Fruit fly (Drosophila melanogaster) whole organism, embryonic: Measurements from ENCODE around the gene CG6695.

Experiments used
- ATbp ChIP-seq: fragments of 200-800 bp; sonication (Bioruptor generic); optimal IDR thresholded peaks from 2 replicates; lab custom pipeline; 2017; ENCODE audit warnings: missing biosample characterization, mild to moderate bottlenecking, missing genetic modification characterization, missing genetic modification reagents
- Ada2b ChIP-seq: fragments of 200-800 bp; sonication (Bioruptor generic); IDR thresholded peaks from 2 replicates; pipeline ENCODE4 v1.3.6; 2022; ENCODE audit warnings: missing biosample characterization, missing genetic modification characterization
- BEAF-32 ChIP-seq: fragments of 200-800 bp; sonication (Bioruptor generic); optimal IDR thresholded peaks from 3 replicates; lab custom pipeline; 2017; ENCODE audit warnings: missing biosample characterization, missing genetic modification characterization, mild to moderate bottlenecking, moderate library complexity, missing genetic modification reagents
- Bdp1 ChIP-seq: fragments of 200-800 bp; sonication (Bioruptor generic); optimal IDR thresholded peaks from 3 replicates; lab custom pipeline; 2016; ENCODE audit warnings: missing biosample characterization, missing genetic modification characterization
- CG14014 ChIP-seq: fragments of 200-800 bp; sonication (Bioruptor generic); IDR thresholded peaks from 2 replicates; pipeline ENCODE4 v1.3.6; 2022; ENCODE audit warnings: missing biosample characterization, missing genetic modification characterization
- CG14860 ChIP-seq: fragments of 200-800 bp; sonication (Bioruptor generic); IDR thresholded peaks from 3 replicates; pipeline ENCODE4 v1.3.6; 2022; ENCODE audit warnings: missing biosample characterization, missing genetic modification characterization; ENCODE audit not compliant: partially characterized antibody
- CG14965 ChIP-seq: fragments of 200-800 bp; sonication (Bioruptor generic); optimal IDR thresholded peaks from 2 replicates; lab custom pipeline; 2016; ENCODE audit warnings: missing biosample characterization, missing genetic modification characterization, borderline replicate concordance
- CG15479 ChIP-seq: fragments of 200-800 bp; sonication (Bioruptor generic); optimal IDR thresholded peaks from 3 replicates; lab custom pipeline; 2019; ENCODE audit warnings: missing biosample characterization, mild to moderate bottlenecking, missing genetic modification characterization, moderate library complexity
- CG17361 ChIP-seq: fragments of 200-800 bp; sonication (Bioruptor generic); IDR thresholded peaks from 3 replicates; pipeline ENCODE4 v1.3.6; 2022; ENCODE audit warnings: missing biosample characterization, missing genetic modification characterization
- CG18262 ChIP-seq: fragments of 200-800 bp; optimal IDR thresholded peaks from 3 replicates; lab custom pipeline; 2019; ENCODE audit warnings: missing biosample characterization, mild to moderate bottlenecking, missing genetic modification characterization, moderate library complexity
- CG2116 ChIP-seq: fragments of 200-800 bp; sonication (Bioruptor generic); optimal IDR thresholded peaks from 3 replicates; lab custom pipeline; 2018; ENCODE audit warnings: missing biosample characterization, mild to moderate bottlenecking, missing genetic modification characterization
- CG30403 ChIP-seq: fragments of 200-800 bp; sonication (Bioruptor generic); optimal IDR thresholded peaks from 3 replicates; lab custom pipeline; 2016; ENCODE audit warnings: missing biosample characterization, missing genetic modification characterization
- CG42726 ChIP-seq: fragments of 200-800 bp; sonication (Bioruptor generic); IDR thresholded peaks from 2 replicates; pipeline ENCODE4 v1.3.6; 2022; ENCODE audit warnings: missing biosample characterization, missing genetic modification characterization; ENCODE audit not compliant: partially characterized antibody
- CG6272 ChIP-seq: fragments of 200-800 bp; sonication (Bioruptor generic); IDR thresholded peaks from 2 replicates; pipeline ENCODE4 v1.3.6; 2022; ENCODE audit warnings: missing biosample characterization, missing genetic modification characterization
- CG6854 ChIP-seq: fragments of 200-800 bp; sonication (Bioruptor generic); optimal IDR thresholded peaks from 3 replicates; lab custom pipeline; 2017; ENCODE audit warnings: missing biosample characterization, mild to moderate bottlenecking, missing genetic modification characterization
- CG7271 ChIP-seq: fragments of 200-800 bp; sonication (Bioruptor generic); optimal IDR thresholded peaks from 2 replicates; lab custom pipeline; 2018; ENCODE audit warnings: missing biosample characterization, mild to moderate bottlenecking, missing genetic modification characterization, moderate library complexity
- CG7745 ChIP-seq: fragments of 200-800 bp; sonication (Bioruptor generic); optimal IDR thresholded peaks from 2 replicates; lab custom pipeline; 2018; ENCODE audit warnings: missing biosample characterization, mild to moderate bottlenecking, missing genetic modification characterization, moderate library complexity
- CG8089 ChIP-seq: fragments of 200-800 bp; sonication (Bioruptor generic); optimal IDR thresholded peaks from 3 replicates; lab custom pipeline; 2016; ENCODE audit warnings: missing biosample characterization, missing genetic modification characterization
- CG8359 ChIP-seq: fragments of 200-800 bp; sonication (Bioruptor generic); optimal IDR thresholded peaks from 2 replicates; lab custom pipeline; 2017; ENCODE audit warnings: missing biosample characterization, mild to moderate bottlenecking, missing genetic modification characterization, borderline replicate concordance
- CG8388 ChIP-seq: fragments of 200-800 bp; sonication (Bioruptor generic); optimal IDR thresholded peaks from 2 replicates; lab custom pipeline; 2019; ENCODE audit warnings: missing biosample characterization, mild to moderate bottlenecking, missing genetic modification characterization, moderate library complexity
- D19A ChIP-seq: fragments of 200-800 bp; optimal IDR thresholded peaks from 3 replicates; lab custom pipeline; 2019; ENCODE audit warnings: missing biosample characterization, mild to moderate bottlenecking, missing genetic modification characterization, moderate library complexity
- Dll ChIP-seq: fragments of 200-800 bp; sonication (Bioruptor generic); IDR thresholded peaks from 4 replicates; pipeline ENCODE4 v1.3.6; 2022; ENCODE audit warnings: missing biosample characterization, missing genetic modification characterization; ENCODE audit not compliant: partially characterized antibody
- Dp ChIP-seq: fragments of 200-800 bp; sonication (Bioruptor generic); optimal IDR thresholded peaks from 2 replicates; lab custom pipeline; 2018; ENCODE audit warnings: missing biosample characterization, mild to moderate bottlenecking, missing genetic modification characterization, moderate library complexity
- Ets97D ChIP-seq: fragments of 200-800 bp; sonication (Bioruptor generic); optimal IDR thresholded peaks from 3 replicates; lab custom pipeline; 2016; ENCODE audit warnings: missing biosample characterization, missing genetic modification characterization
- Hmx ChIP-seq: fragments of 200-800 bp; sonication (Bioruptor generic); optimal IDR thresholded peaks from 2 replicates; lab custom pipeline; 2016; ENCODE audit warnings: missing biosample characterization, missing genetic modification characterization
- Hr51 ChIP-seq, 2 experiments: fragments of 200-800 bp; sonication (Bioruptor generic); optimal IDR thresholded peaks; 2 replicates in 1 of 2; 3 replicates in 1 of 2; lab custom pipeline; 2016 to 2018; ENCODE audit warnings: missing biosample characterization in 2 of 2, missing genetic modification characterization in 2 of 2, mild to moderate bottlenecking in 1 of 2, moderate library complexity in 1 of 2
- Myb ChIP-seq: fragments of 200-800 bp; sonication (Bioruptor generic); optimal IDR thresholded peaks from 2 replicates; lab custom pipeline; 2016; ENCODE audit warnings: missing biosample characterization, missing genetic modification characterization
- NfI ChIP-seq: fragments of 200-800 bp; sonication (Bioruptor generic); optimal IDR thresholded peaks from 3 replicates; lab custom pipeline; 2018; ENCODE audit warnings: missing biosample characterization, mild to moderate bottlenecking, missing genetic modification characterization, moderate library complexity
- Pdp1 ChIP-seq, 2 experiments: fragments of 200-800 bp; sonication (Bioruptor generic); optimal IDR thresholded peaks; 3 replicates each; lab custom pipeline; 2016; ENCODE audit warnings: missing biosample characterization in 2 of 2, missing genetic modification characterization in 2 of 2, mild to moderate bottlenecking in 1 of 2, moderate library complexity in 1 of 2
- Ptx1 ChIP-seq: fragments of 200-800 bp; sonication (Bioruptor generic); IDR thresholded peaks from 2 replicates; pipeline ENCODE4 v1.3.6; 2022; ENCODE audit warnings: missing biosample characterization, missing genetic modification characterization
- Rfx ChIP-seq: fragments of 200-800 bp; sonication (Bioruptor generic); IDR thresholded peaks from 2 replicates; pipeline ENCODE4 v1.3.6; 2022; ENCODE audit warnings: missing biosample characterization, missing genetic modification characterization
- Sry-δ ChIP-seq: fragments of 200-800 bp; sonication (Bioruptor generic); optimal IDR thresholded peaks from 2 replicates; lab custom pipeline; 2016; ENCODE audit warnings: missing biosample characterization, missing genetic modification characterization
- Ssrp ChIP-seq: fragments of 200-800 bp; sonication (Bioruptor generic); optimal IDR thresholded peaks from 2 replicates; lab custom pipeline; 2018; ENCODE audit warnings: missing biosample characterization, mild to moderate bottlenecking, missing genetic modification characterization, moderate library complexity
- amos ChIP-seq: fragments of 200-800 bp; sonication (Bioruptor generic); IDR thresholded peaks from 2 replicates; pipeline ENCODE4 v1.3.6; 2022; ENCODE audit warnings: missing biosample characterization, missing genetic modification characterization; ENCODE audit not compliant: partially characterized antibody
- az2 ChIP-seq: fragments of 200-800 bp; sonication (Bioruptor generic); optimal IDR thresholded peaks from 3 replicates; lab custom pipeline; 2016; ENCODE audit warnings: missing biosample characterization, missing genetic modification characterization
- bigmax ChIP-seq: fragments of 200-800 bp; sonication (Bioruptor generic); optimal IDR thresholded peaks from 2 replicates; lab custom pipeline; 2018; ENCODE audit warnings: missing biosample characterization, mild to moderate bottlenecking, missing genetic modification characterization
- bsh ChIP-seq, 2 experiments: fragments of 200-800 bp; sonication (Bioruptor generic); optimal IDR thresholded peaks; 2 replicates each; lab custom pipeline; 2017 to 2018; ENCODE audit warnings: mild to moderate bottlenecking in 2 of 2, missing biosample characterization in 2 of 2, missing genetic modification characterization in 2 of 2, moderate library complexity in 1 of 2
- fd102C ChIP-seq: fragments of 200-800 bp; sonication (Bioruptor generic); optimal IDR thresholded peaks from 2 replicates; lab custom pipeline; 2018; ENCODE audit warnings: missing biosample characterization, mild to moderate bottlenecking, missing genetic modification characterization, moderate library complexity
- gcm ChIP-seq: fragments of 200-800 bp; sonication (Bioruptor generic); optimal IDR thresholded peaks from 2 replicates; lab custom pipeline; 2019; ENCODE audit warnings: missing biosample characterization, mild to moderate bottlenecking, missing genetic modification characterization, moderate library complexity
- gsb ChIP-seq: fragments of 200-800 bp; sonication (Bioruptor generic); IDR thresholded peaks from 2 replicates; pipeline ENCODE4 v1.3.6; 2022; ENCODE audit warnings: missing biosample characterization, missing genetic modification characterization
- mld ChIP-seq: fragments of 200-800 bp; sonication (Bioruptor generic); IDR thresholded peaks from 3 replicates; pipeline ENCODE4 v1.3.6; 2022; ENCODE audit warnings: missing biosample characterization, missing genetic modification characterization; ENCODE audit not compliant: partially characterized antibody
- otp ChIP-seq: fragments of 200-800 bp; sonication (Bioruptor generic); IDR thresholded peaks from 3 replicates; pipeline ENCODE4, ENCODE4 v1.3.6; 2022; ENCODE audit warnings: missing biosample characterization, missing genetic modification characterization
- pros ChIP-seq: fragments of 200-800 bp; sonication (Bioruptor generic); optimal IDR thresholded peaks from 3 replicates; lab custom pipeline; 2019; ENCODE audit warnings: missing biosample characterization, mild to moderate bottlenecking, missing genetic modification characterization, moderate library complexity
- row ChIP-seq: fragments of 200-800 bp; sonication (Bioruptor generic); IDR thresholded peaks from 3 replicates; pipeline ENCODE4 v1.3.6; 2022; ENCODE audit warnings: missing biosample characterization, missing genetic modification characterization
- run ChIP-seq: fragments of 200-800 bp; sonication (Bioruptor generic); optimal IDR thresholded peaks from 3 replicates; lab custom pipeline; 2018; ENCODE audit warnings: missing biosample characterization, mild to moderate bottlenecking, missing genetic modification characterization
- sima ChIP-seq: fragments of 200-800 bp; sonication (Bioruptor generic); optimal IDR thresholded peaks from 2 replicates; lab custom pipeline; 2016; ENCODE audit warnings: missing biosample characterization, missing genetic modification characterization
- sna ChIP-seq: fragments of 200-800 bp; sonication (Bioruptor generic); IDR thresholded peaks from 2 replicates; pipeline ENCODE4 v1.3.6; 2022; ENCODE audit warnings: missing biosample characterization, missing genetic modification characterization; ENCODE audit not compliant: partially characterized antibody
- zen2 ChIP-seq: fragments of 200-800 bp; sonication (Bioruptor generic); IDR thresholded peaks from 3 replicates; pipeline ENCODE4 v1.3.6; 2022; ENCODE audit warnings: missing biosample characterization, missing genetic modification characterization; ENCODE audit not compliant: partially characterized antibody

The CG6695 gene

dm6 chr3R:24661679-24662411 is 6.9 kb downstream of the CG6695 start, which contains the start of gene Ppox (continued):
- TF ChIP-seq run (tag; lab: Kevin White, UChicago) (no peak), CG6272 (GFP tag; lab: Robert Waterston, UW) (no peak), gsb (GFP tag; lab: Robert Waterston, UW) (no peak), Hmx (GFP tag; lab: Kevin White, UChicago) (no peak), D19A (tag; lab: Kevin White, UChicago) (no peak), CG30403 (no peak), CG15479 (no peak), CG18262 (tag; lab: Kevin White, UChicago) (no peak), Myb (GFP tag; lab: Kevin White, UChicago) (no peak), gcm (no peak), zen2 (GFP tag; lab: Robert Waterston, UW) (peak; percentile 88), Ssrp (tag; lab: Kevin White, UChicago) (no peak), otp (no peak), CG17361 (GFP tag; lab: Robert Waterston, UW) (no peak), ATbp (no peak), Hr51 (GFP tag; optimal IDR thresholded peaks at IDR 0.05; lab: Kevin White, UChicago) (no peak), Ets97D (no peak), az2 (no peak), CG8388 (no peak), Dll (peak; percentile 96), Bdp1 (GFP tag; lab: Kevin White, UChicago) (no peak), CG42726 (GFP tag; lab: Robert Waterston, UW) (peak; percentile 93), CG8359 (GFP tag; lab: Kevin White, UChicago) (no peak), row (GFP tag; lab: Robert Waterston, UW) (peak; percentile 45; the same call in 2 of the 3 replicates), CG14014 (GFP tag; lab: Robert Waterston, UW) (no peak), pros (no peak), CG8089 (no peak), CG14860 (GFP tag; lab: Robert Waterston, UW) (peak; percentile 83), amos (GFP tag; lab: Robert Waterston, UW) (peak; percentile 94), fd102C (GFP tag; lab: Kevin White, UChicago) (no peak), CG7271 (tag; lab: Kevin White, UChicago) (no peak), bigmax (no peak), Ptx1 (GFP tag; lab: Robert Waterston, UW) (no peak), bsh (GFP tag; optimal IDR thresholded peaks at IDR 0.05; lab: Kevin White, UChicago) (peak in 1 of 2 experiments; percentile 5), CG6854 (GFP tag; lab: Kevin White, UChicago) (no peak), Dp (GFP tag; lab: Kevin White, UChicago) (peak; percentile 59), Pdp1 (GFP tag; optimal IDR thresholded peaks at IDR 0.05; lab: Kevin White, UChicago) (peak in 1 of 2 experiments; percentile 87), Rfx (GFP tag; lab: Robert Waterston, UW) (no peak), BEAF-32 (GFP tag; lab: Kevin White, UChicago) (peak; percentile 86), CG7745 (tag; lab: Kevin White, UChicago) (no peak), CG14965 (no peak), sna (GFP tag; lab: Robert Waterston, UW) (peak; percentile 97), Sry-δ (GFP tag; lab: Kevin White, UChicago) (peak; percentile 65), sima (GFP tag; lab: Kevin White, UChicago) (no peak), mld (peak; percentile 76), CG2116 (GFP tag; lab: Kevin White, UChicago) (peak; percentile 25), Ada2b (GFP tag; lab: Robert Waterston, UW) (no peak), NfI (GFP tag; lab: Kevin White, UChicago) (no peak)
